Worm (Caenorhabditis elegans): ENCODE measurements around the gene ptp-4A2.
A peak's percentile ranks its signal among the peaks of the same experiment; 100 is the strongest.

Gene ptp-4A2

ce11 chrX:3944961-3945587 lies 2.0 kb upstream of the ptp-4A2 start:
- TF ChIP-seq swsn-7 (tag; optimal IDR thresholded peaks at IDR 0.05) (peak; percentile 11), fkh-10 (GFP tag; optimal IDR thresholded peaks at IDR 0.05) (peak; percentile 18), pag-3 (tag; optimal IDR thresholded peaks at IDR 0.05; ENCODE audit: borderline replicate concordance, insufficient read depth) (no peak), lin-15B (tag; optimal IDR thresholded peaks at IDR 0.05) (no peak), lin-14 (GFP tag; optimal IDR thresholded peaks at IDR 0.05) (peak; percentile 65), nhr-47 (tag; optimal IDR thresholded peaks at IDR 0.05) (peak; percentile 50), snpc-4 (tag; optimal IDR thresholded peaks at IDR 0.05) (no peak), nhr-84 (tag; optimal IDR thresholded peaks at IDR 0.05) (no peak), ceh-90 (tag; optimal IDR thresholded peaks at IDR 0.05) (no peak), egl-13 (tag; optimal IDR thresholded peaks at IDR 0.05) (no peak), nhr-71 (tag; optimal IDR thresholded peaks at IDR 0.05) (peak; percentile 63), alr-1 (tag; optimal IDR thresholded peaks at IDR 0.05; ENCODE audit: borderline replicate concordance) (no peak), C04F5.9 (tag; optimal IDR thresholded peaks at IDR 0.05) (no peak), mef-2 (tag; optimal IDR thresholded peaks at IDR 0.05) (peak; percentile 40), fkh-4 (tag; optimal IDR thresholded peaks at IDR 0.05; ENCODE audit: borderline replicate concordance) (peak; percentile 31), dsc-1 (tag; optimal IDR thresholded peaks at IDR 0.05) (peak; percentile 97), lsy-2 (tag; optimal IDR thresholded peaks at IDR 0.05) (no peak), ztf-11 (tag; optimal IDR thresholded peaks at IDR 0.05) (no peak), fkh-8 (tag; optimal IDR thresholded peaks at IDR 0.05) (peak; percentile 75), xbp-1 (tag; optimal IDR thresholded peaks at IDR 0.05) (no peak), sptf-1 (tag; optimal IDR thresholded peaks at IDR 0.05) (no peak)

- peak; percentile 35 for TF ChIP-seq nhr-71 (tag; optimal IDR thresholded peaks at IDR 0.05)
- TF ChIP-seq vab-15 (tag; optimal IDR thresholded peaks at IDR 0.05) = no peak
- TF ChIP-seq elt-2 (tag; optimal IDR thresholded peaks at IDR 0.05) = peak; percentile 92
- no peak for TF ChIP-seq fkh-10 (GFP tag; optimal IDR thresholded peaks at IDR 0.05)
- no peak for TF ChIP-seq C16A3.4 (tag; optimal IDR thresholded peaks at IDR 0.05)
- TF ChIP-seq nhr-12 (tag; optimal IDR thresholded peaks at IDR 0.05) = no peak
- peak; percentile 29 for TF ChIP-seq ztf-4 (tag; optimal IDR thresholded peaks at IDR 0.05)
- peak; percentile 26 for TF ChIP-seq lin-14 (GFP tag; optimal IDR thresholded peaks at IDR 0.05)
- no peak for TF ChIP-seq jun-1 (tag; optimal IDR thresholded peaks at IDR 0.05)
- TF ChIP-seq nhr-28 (tag; optimal IDR thresholded peaks at IDR 0.05) = no peak
- no peak for TF ChIP-seq ceh-8 (GFP tag; optimal IDR thresholded peaks at IDR 0.05)
- no peak for TF ChIP-seq tlp-1 (tag; optimal IDR thresholded peaks at IDR 0.05)
- TF ChIP-seq egl-27 (tag; optimal IDR thresholded peaks at IDR 0.05) = no peak
- TF ChIP-seq ces-1 (GFP tag; optimal IDR thresholded peaks at IDR 0.05) = no peak
- no peak for TF ChIP-seq nhr-85 (tag)
- 0 out of 2 replicates have a peak, but pooled peaks have one; percentile 10 for TF ChIP-seq nhr-19 (GFP tag; conservative IDR thresholded peaks at IDR 0.05)
- no peak for TF ChIP-seq lin-39 (tag; optimal IDR thresholded peaks at IDR 0.05)
- TF ChIP-seq irx-1 (tag; optimal IDR thresholded peaks at IDR 0.05) = no peak
- TF ChIP-seq lin-15B (tag; optimal IDR thresholded peaks at IDR 0.05) = no peak
- TF ChIP-seq nhr-47 (tag; optimal IDR thresholded peaks at IDR 0.05) = peak; percentile 9
- TF ChIP-seq fkh-4 (tag; optimal IDR thresholded peaks at IDR 0.05; ENCODE audit: borderline replicate concordance) = no peak
- no peak for TF ChIP-seq zip-4 (GFP tag; optimal IDR thresholded peaks at IDR 0.05)
- TF ChIP-seq Y116A8C.19 (tag; optimal IDR thresholded peaks at IDR 0.05; ENCODE audit: borderline replicate concordance) = no peak
- no peak for TF ChIP-seq tbx-2 (tag; optimal IDR thresholded peaks at IDR 0.05)
- TF ChIP-seq xbp-1 (tag; optimal IDR thresholded peaks at IDR 0.05) = no peak
- TF ChIP-seq fkh-8 (tag; optimal IDR thresholded peaks at IDR 0.05) = peak; percentile 50
- peak; percentile 39 for TF ChIP-seq nhr-20 (tag; optimal IDR thresholded peaks at IDR 0.05)
- no peak for TF ChIP-seq elt-3 (tag; optimal IDR thresholded peaks at IDR 0.05)
- peak; percentile 43 for TF ChIP-seq dsc-1 (tag; optimal IDR thresholded peaks at IDR 0.05)
- peak; percentile 12 for TF ChIP-seq rnt-1 (tag; optimal IDR thresholded peaks at IDR 0.05)
These were observed 960 bp upstream of the ptp-4A2 start for ce11 chrX:3944073-3944472.

Measured in whole organism, L1 larva.